Fruit fly (Drosophila melanogaster) whole organism, wandering third instar larva: ENCODE results near the gene CG13622.
A peak's percentile ranks its signal among the peaks of the same experiment; 100 is the strongest.

ENCODE experiments used
- CG32264 ChIP-seq: fragments of 200-800 bp; sonication (Bioruptor generic); optimal IDR thresholded peaks from 2 replicates; lab custom pipeline; 2016; ENCODE audit warnings: missing biosample characterization, missing genetic modification characterization
- Dfd ChIP-seq: fragments of >200 bp; optimal IDR thresholded peaks from 2 replicates; lab custom pipeline; 2017; ENCODE audit warnings: missing biosample characterization, missing genetic modification characterization
- GATAd ChIP-seq: sonication (Bioruptor generic); optimal IDR thresholded peaks from 2 replicates; lab custom pipeline; 2016; ENCODE audit warnings: missing biosample characterization, missing genetic modification characterization
- Hnf4 ChIP-seq: fragments of 200-800 bp; sonication (Bioruptor generic); optimal IDR thresholded peaks from 2 replicates; lab custom pipeline; 2016; ENCODE audit warnings: missing biosample characterization, mild to moderate bottlenecking, missing genetic modification characterization
- Hr78 ChIP-seq: fragments of >200 bp; optimal IDR thresholded peaks from 2 replicates; lab custom pipeline; 2017; ENCODE audit warnings: missing biosample characterization, missing genetic modification characterization
- Hr83 ChIP-seq: fragments of 200-300 bp; sonication (Bioruptor generic); optimal IDR thresholded peaks from 2 replicates; lab custom pipeline; 2016; ENCODE audit warnings: missing biosample characterization, mild to moderate bottlenecking, missing genetic modification characterization, moderate library complexity; ENCODE audit not compliant: poor library complexity, severe bottlenecking
- Jra ChIP-seq: sonication (Bioruptor generic); optimal IDR thresholded peaks from 2 replicates; lab custom pipeline; 2016; ENCODE audit warnings: missing biosample characterization, missing genetic modification characterization
- Mio ChIP-seq: sonication (Bioruptor generic); optimal IDR thresholded peaks from 2 replicates; lab custom pipeline; 2016; ENCODE audit warnings: missing biosample characterization, missing genetic modification characterization
- OdsH ChIP-seq: fragments of 200-800 bp; sonication (Bioruptor generic); optimal IDR thresholded peaks from 2 replicates; lab custom pipeline; 2016; ENCODE audit warnings: missing biosample characterization, mild to moderate bottlenecking, missing genetic modification characterization
- Rel ChIP-seq, 2 experiments: fragments of 200-800 bp; sonication (Bioruptor generic) in 1 of 2; optimal IDR thresholded peaks; 2 replicates in 1 of 2; 3 replicates in 1 of 2; lab custom pipeline; 2016 to 2019; ENCODE audit warnings: mild to moderate bottlenecking in 2 of 2, missing biosample characterization in 2 of 2, missing genetic modification characterization in 2 of 2, moderate library complexity in 1 of 2
- Sp1 ChIP-seq: fragments of 200-800 bp; sonication (Bioruptor generic); optimal IDR thresholded peaks from 3 replicates; lab custom pipeline; 2019; ENCODE audit warnings: missing biosample characterization, mild to moderate bottlenecking, missing genetic modification characterization, moderate library complexity
- Vsx2 ChIP-seq: fragments of 200-300, 225-300 bp; sonication (Bioruptor generic); optimal IDR thresholded peaks from 2 replicates; lab custom pipeline; 2018; ENCODE audit warnings: missing biosample characterization, missing genetic modification characterization; ENCODE audit not compliant: partially characterized antibody
- br ChIP-seq: fragments of 200-800 bp; sonication (Bioruptor generic); optimal IDR thresholded peaks from 2 replicates; lab custom pipeline; 2016; ENCODE audit warnings: missing biosample characterization, missing genetic modification characterization
- brk ChIP-seq: fragments of 200-800 bp; sonication (Bioruptor generic); optimal IDR thresholded peaks from 2 replicates; lab custom pipeline; 2016; ENCODE audit warnings: missing biosample characterization, mild to moderate bottlenecking, missing genetic modification characterization
- dl ChIP-seq, 2 experiments: fragments of 175-275, 200-275 bp in 1 of 2; fragments of 200-275 bp in 1 of 2; sonication (Bioruptor generic); optimal IDR thresholded peaks; lab custom pipeline; 2018; ENCODE audit warnings: mild to moderate bottlenecking in 2 of 2, missing biosample characterization in 2 of 2, missing genetic modification characterization in 2 of 2, moderate library complexity in 2 of 2; ENCODE audit not compliant: partially characterized antibody in 2 of 2, insufficient read depth in 1 of 2
- dmrt93B ChIP-seq: fragments of 200-800 bp; sonication (Bioruptor generic); optimal IDR thresholded peaks from 2 replicates; lab custom pipeline; 2018; ENCODE audit warnings: missing biosample characterization, mild to moderate bottlenecking, missing genetic modification characterization
- ey ChIP-seq: fragments of 200-800 bp; sonication (Bioruptor generic); optimal IDR thresholded peaks from 2 replicates; lab custom pipeline; 2016; ENCODE audit warnings: missing biosample characterization, missing genetic modification characterization
- foxo ChIP-seq, 2 experiments: fragments of 200-800 bp; sonication (Bioruptor generic); optimal IDR thresholded peaks; 2 replicates in 1 of 2; 3 replicates in 1 of 2; lab custom pipeline; 2016 to 2017; ENCODE audit warnings: missing biosample characterization in 2 of 2, missing genetic modification characterization in 2 of 2
- fru ChIP-seq: fragments of 200-800 bp; sonication (Bioruptor generic); optimal IDR thresholded peaks from 3 replicates; lab custom pipeline; 2016; ENCODE audit warnings: missing biosample characterization, mild to moderate bottlenecking, missing genetic modification characterization
- h ChIP-seq: fragments of 200-800 bp; sonication (Bioruptor generic); optimal IDR thresholded peaks from 3 replicates; lab custom pipeline; 2016; ENCODE audit warnings: missing biosample characterization, mild to moderate bottlenecking, missing genetic modification characterization
- jim ChIP-seq: fragments of 175-275, 200-325 bp; sonication (Bioruptor generic); optimal IDR thresholded peaks from 2 replicates; lab custom pipeline; 2016; ENCODE audit warnings: missing biosample characterization, mild to moderate bottlenecking, missing genetic modification characterization
- pan ChIP-seq: fragments of >200 bp; optimal IDR thresholded peaks from 2 replicates; lab custom pipeline; 2017
- rgr ChIP-seq: fragments of 200-800 bp; sonication (Bioruptor generic); optimal IDR thresholded peaks from 3 replicates; lab custom pipeline; 2016; ENCODE audit warnings: missing biosample characterization, mild to moderate bottlenecking, missing genetic modification characterization
- sage ChIP-seq: fragments of 200-800 bp; sonication (Bioruptor generic); optimal IDR thresholded peaks from 2 replicates; lab custom pipeline; 2016; ENCODE audit warnings: missing biosample characterization, mild to moderate bottlenecking, missing genetic modification characterization
- tai ChIP-seq: sonication (Bioruptor generic); optimal IDR thresholded peaks from 2 replicates; lab custom pipeline; 2016; ENCODE audit warnings: missing biosample characterization, missing genetic modification characterization
- usp ChIP-seq: fragments of >200 bp; optimal IDR thresholded peaks from 2 replicates; lab custom pipeline; 2017; ENCODE audit warnings: missing biosample characterization, missing genetic modification characterization
- woc ChIP-seq: sonication (Bioruptor generic); optimal IDR thresholded peaks from 2 replicates; lab custom pipeline; 2016; ENCODE audit warnings: missing biosample characterization, mild to moderate bottlenecking, missing genetic modification characterization

CG13622 gene

dm6 chr3R:24530328-24530727 lies 6.8 kb upstream of the CG13622 start, which contains the start of the genes CG13623 and ana1:
Gene CG13623 (minus strand): TSS chr3R:24530558.
Gene ana1 (plus strand): TSS chr3R:24530576.
- no peak for TF ChIP-seq sage (GFP tag; lab: Kevin White, UChicago)
- no peak for TF ChIP-seq foxo (GFP tag; optimal IDR thresholded peaks at IDR 0.05; lab: Kevin White, UChicago)
- TF ChIP-seq Mio (GFP tag; lab: Kevin White, UChicago) = no peak
- no peak for TF ChIP-seq CG32264 (GFP tag; lab: Kevin White, UChicago)
- no peak for TF ChIP-seq woc (GFP tag; lab: Kevin White, UChicago)
- TF ChIP-seq tai (GFP tag; lab: Kevin White, UChicago) = no peak
- TF ChIP-seq usp (GFP tag; lab: Kevin White, UChicago) = no peak
- no peak for TF ChIP-seq h
- no peak for TF ChIP-seq ey
- no peak for TF ChIP-seq jim (GFP tag; lab: Kevin White, UChicago)
- TF ChIP-seq Hnf4 (GFP tag; lab: Kevin White, UChicago) = no peak
- TF ChIP-seq, all 38 proteins: peak for 0

- no peak for TF ChIP-seq foxo (GFP tag; optimal IDR thresholded peaks at IDR 0.05; lab: Kevin White, UChicago)
- TF ChIP-seq sage (GFP tag; lab: Kevin White, UChicago) = no peak
- TF ChIP-seq, all 38 proteins: peak for 0
These were observed 4.4 kb upstream of the CG13622 start, which contains the start of gene CG6607 for dm6 chr3R:24527845-24528244. Gene CG6607 (plus strand): TSS chr3R:24528047.

DNA sequence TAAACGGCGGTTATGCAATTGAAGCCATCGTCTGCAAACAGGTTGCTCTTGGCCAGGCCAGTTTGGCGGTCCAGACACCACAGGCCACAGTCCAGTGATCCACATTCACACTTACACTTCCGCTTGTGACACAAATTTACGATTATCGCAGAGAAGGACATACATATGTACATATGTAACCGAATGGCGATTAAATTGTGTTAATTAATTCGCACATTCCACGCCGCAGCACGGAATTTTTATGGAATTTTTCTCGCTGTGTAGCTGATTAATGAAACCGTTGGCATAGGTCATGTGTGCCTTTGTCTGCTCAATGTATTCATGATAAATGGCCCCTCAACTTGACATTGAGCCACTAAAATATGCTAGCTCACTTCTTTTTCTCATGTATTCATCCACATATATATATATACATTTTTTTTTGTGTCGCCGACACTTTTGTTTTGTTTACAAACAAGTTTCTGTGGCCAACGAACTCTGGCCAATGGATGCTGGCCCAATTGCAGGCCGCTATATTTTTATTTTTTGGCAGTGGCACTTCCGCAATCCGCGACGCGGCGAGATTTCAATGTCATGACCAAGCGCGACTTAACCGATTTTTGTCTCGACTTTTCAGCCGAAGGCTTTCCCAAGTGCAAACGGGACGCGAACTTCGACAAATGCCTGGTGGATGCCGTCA lies 2.6 kb upstream of the CG13622 start:
- no peak for TF ChIP-seq fru
- TF ChIP-seq Vsx2 = no peak
- no peak for TF ChIP-seq sage (GFP tag; lab: Kevin White, UChicago)
- TF ChIP-seq Hnf4 (GFP tag; lab: Kevin White, UChicago) = no peak
- no peak for TF ChIP-seq ey
- TF ChIP-seq pan (lab: Kevin White, UChicago) = no peak
- no peak for TF ChIP-seq Sp1
- TF ChIP-seq dmrt93B = no peak
- no peak for TF ChIP-seq OdsH (GFP tag; lab: Kevin White, UChicago)
- no peak for TF ChIP-seq woc (GFP tag; lab: Kevin White, UChicago)
- TF ChIP-seq dl (GFP tag; optimal IDR thresholded peaks at IDR 0.05; lab: Kevin White, UChicago; ENCODE audit: insufficient read depth in 1 of 2, partially characterized antibody in 2 of 2) = no peak
- TF ChIP-seq brk (GFP tag; lab: Kevin White, UChicago) = no peak

dm6 chr3R:24524426-24524974 lies 1.0 kb upstream of the CG13622 start, which contains the start of gene Jhbp12:
Gene Jhbp12 (plus strand): TSS chr3R:24524794.
- TF ChIP-seq GATAd (GFP tag; lab: Kevin White, UChicago) (no peak), Jra (GFP tag; lab: Kevin White, UChicago) (no peak)

DNA sequence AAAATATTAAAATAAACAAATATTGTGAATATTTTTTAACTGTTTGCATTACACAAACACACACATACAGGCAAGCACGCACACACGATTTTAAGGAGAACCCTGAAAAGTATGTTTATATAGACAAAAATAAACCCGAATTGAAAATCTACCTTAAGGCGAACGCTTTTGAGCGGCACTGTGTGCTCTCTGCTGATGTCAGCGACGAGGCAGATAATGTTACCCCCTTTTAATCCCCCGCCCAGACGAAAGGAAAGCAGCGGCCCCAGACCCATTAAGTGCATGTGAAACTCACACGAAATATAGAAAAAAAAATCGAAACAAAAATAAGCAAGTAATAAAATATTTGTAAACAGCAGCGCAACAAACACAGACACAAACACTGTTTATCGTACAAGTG lies 2.2 kb downstream of the CG13622 start:
- no peak for TF ChIP-seq Hr78 (GFP tag; lab: Kevin White, UChicago)
- no peak for TF ChIP-seq foxo (GFP tag; optimal IDR thresholded peaks at IDR 0.05; lab: Kevin White, UChicago)
- no peak for TF ChIP-seq Hr83 (GFP tag; lab: Kevin White, UChicago)
- no peak for TF ChIP-seq jim (GFP tag; lab: Kevin White, UChicago)
- TF ChIP-seq ey = no peak
- no peak for TF ChIP-seq sage (GFP tag; lab: Kevin White, UChicago)
- TF ChIP-seq Rel (GFP tag; optimal IDR thresholded peaks at IDR 0.05; lab: Kevin White, UChicago) = no peak
- TF ChIP-seq Rel (tag; optimal IDR thresholded peaks at IDR 0.05; lab: Kevin White, UChicago) = no peak
- no peak for TF ChIP-seq usp (GFP tag; lab: Kevin White, UChicago)
- no peak for TF ChIP-seq Sp1
- TF ChIP-seq woc (GFP tag; lab: Kevin White, UChicago) = no peak
- TF ChIP-seq, all 38 proteins: peak for 0

dm6 chr3R:24518150-24518580 lies 5.3 kb downstream of the CG13622 start, which contains the start of gene Pp1alpha-96A:
Gene Pp1alpha-96A (plus strand): TSS chr3R:24518270.
- TF ChIP-seq Vsx2 = no peak
- no peak for TF ChIP-seq Dfd (GFP tag; lab: Kevin White, UChicago)
- TF ChIP-seq dl (GFP tag; optimal IDR thresholded peaks at IDR 0.05; lab: Kevin White, UChicago; ENCODE audit: insufficient read depth in 1 of 2, partially characterized antibody in 2 of 2) = no peak
- peak; percentile 42 for TF ChIP-seq Hnf4 (GFP tag; lab: Kevin White, UChicago)
- TF ChIP-seq h = peak; percentile 51
- peak; percentile 49 for TF ChIP-seq rgr (GFP tag; lab: Kevin White, UChicago)
- TF ChIP-seq br (GFP tag; lab: Kevin White, UChicago) = no peak
- TF ChIP-seq fru = peak; percentile 4
